Fruit fly (Drosophila melanogaster) whole organism, prepupa: ENCODE measurements around the gene CG11912.

Experiments
- CG10631 ChIP-seq: fragments of 200-800 bp; sonication (Bioruptor generic); optimal IDR thresholded peaks from 2 replicates; lab custom pipeline; 2016; ENCODE audit warnings: missing biosample characterization, missing genetic modification characterization
- CG10669 ChIP-seq: fragments of 200-800 bp; sonication (Bioruptor generic); optimal IDR thresholded peaks from 3 replicates; lab custom pipeline; 2018; ENCODE audit warnings: missing biosample characterization, mild to moderate bottlenecking, missing genetic modification characterization, moderate library complexity
- CG11902 ChIP-seq: fragments of 200-800 bp; sonication (Bioruptor generic); optimal IDR thresholded peaks from 3 replicates; lab custom pipeline; 2016; ENCODE audit warnings: missing biosample characterization, missing genetic modification characterization
- CG16779 ChIP-seq: fragments of 200-800 bp; sonication (Bioruptor generic); optimal IDR thresholded peaks from 3 replicates; lab custom pipeline; 2017; ENCODE audit warnings: missing biosample characterization, mild to moderate bottlenecking, missing genetic modification characterization
- CG3032 ChIP-seq: fragments of 200-800 bp; optimal IDR thresholded peaks from 2 replicates; lab custom pipeline; 2019; ENCODE audit warnings: missing biosample characterization, mild to moderate bottlenecking, missing genetic modification characterization, moderate library complexity
- CG32006 ChIP-seq: fragments of 200-800 bp; sonication (Bioruptor generic); optimal IDR thresholded peaks from 3 replicates; lab custom pipeline; 2017; ENCODE audit warnings: missing biosample characterization, mild to moderate bottlenecking, missing genetic modification characterization
- CG34406 ChIP-seq: fragments of 200-800 bp; sonication (Bioruptor generic); optimal IDR thresholded peaks from 3 replicates; lab custom pipeline; 2016; ENCODE audit warnings: missing biosample characterization, missing genetic modification characterization
- CG3919 ChIP-seq: fragments of 200-800 bp; sonication (Bioruptor generic); optimal IDR thresholded peaks from 3 replicates; lab custom pipeline; 2016; ENCODE audit warnings: missing biosample characterization, missing genetic modification characterization
- CG6276 ChIP-seq: fragments of 200-800 bp; sonication (Bioruptor generic); optimal IDR thresholded peaks from 2 replicates; lab custom pipeline; 2017; ENCODE audit warnings: missing biosample characterization, mild to moderate bottlenecking, missing genetic modification characterization
- CG7368 ChIP-seq: fragments of 200-800 bp; sonication (Bioruptor generic); optimal IDR thresholded peaks from 3 replicates; lab custom pipeline; 2016; ENCODE audit warnings: missing biosample characterization, missing genetic modification characterization
- CG8319 ChIP-seq: fragments of 200-800 bp; sonication (Bioruptor generic); optimal IDR thresholded peaks from 3 replicates; lab custom pipeline; 2016; ENCODE audit warnings: missing biosample characterization, missing genetic modification characterization
- CG9139 ChIP-seq: fragments of 200-800 bp; sonication (Bioruptor generic); optimal IDR thresholded peaks from 3 replicates; lab custom pipeline; 2017; ENCODE audit warnings: missing biosample characterization, mild to moderate bottlenecking, missing genetic modification characterization
- Eip78C ChIP-seq: fragments of 200-800 bp; sonication (Bioruptor generic); peaks from one replicate; lab custom pipeline; 2016; ENCODE audit warnings: missing biosample characterization, missing genetic modification characterization
- Eip93F ChIP-seq: fragments of 200-800 bp; sonication (Bioruptor generic); optimal IDR thresholded peaks from 2 replicates; lab custom pipeline; 2016; ENCODE audit warnings: missing biosample characterization, mild to moderate bottlenecking, missing genetic modification characterization
- Ets21C ChIP-seq: fragments of 200-800 bp; sonication (Bioruptor generic); optimal IDR thresholded peaks from 3 replicates; lab custom pipeline; 2016; ENCODE audit warnings: missing biosample characterization, missing genetic modification characterization
- Gug ChIP-seq: fragments of 200-800 bp; sonication (Bioruptor generic); IDR thresholded peaks from 2 replicates; pipeline ENCODE4 v1.3.6; 2022; ENCODE audit warnings: missing biosample characterization, missing genetic modification characterization
- Hr38 ChIP-seq: sonication (Bioruptor generic); optimal IDR thresholded peaks from 2 replicates; lab custom pipeline; 2016; ENCODE audit warnings: missing biosample characterization, missing genetic modification characterization
- Hr4 ChIP-seq: fragments of 200-800 bp; sonication (Bioruptor generic); optimal IDR thresholded peaks from 3 replicates; lab custom pipeline; 2016; ENCODE audit warnings: missing biosample characterization, missing genetic modification characterization
- Met ChIP-seq: fragments of 200-800 bp; sonication (Bioruptor generic); optimal IDR thresholded peaks from 3 replicates; lab custom pipeline; 2016; ENCODE audit warnings: missing biosample characterization, missing genetic modification characterization
- OdsH ChIP-seq: fragments of 200-800 bp; sonication (Bioruptor generic); optimal IDR thresholded peaks from 3 replicates; lab custom pipeline; 2016; ENCODE audit warnings: missing biosample characterization, missing genetic modification characterization
- Smox ChIP-seq: fragments of 200-800 bp; sonication (Bioruptor generic); optimal IDR thresholded peaks from 3 replicates; lab custom pipeline; 2016; ENCODE audit warnings: missing biosample characterization, missing genetic modification characterization
- Sox14 ChIP-seq: fragments of 200-800 bp; sonication (Bioruptor generic); optimal IDR thresholded peaks from 3 replicates; lab custom pipeline; 2016; ENCODE audit warnings: missing biosample characterization, missing genetic modification characterization
- Sox15 ChIP-seq: fragments of 200-800 bp; sonication (Bioruptor generic); optimal IDR thresholded peaks from 3 replicates; lab custom pipeline; 2016; ENCODE audit warnings: missing biosample characterization, missing genetic modification characterization
- dac ChIP-seq: fragments of 200-800 bp; sonication (Bioruptor generic); optimal IDR thresholded peaks from 2 replicates; lab custom pipeline; 2017; ENCODE audit warnings: missing biosample characterization, mild to moderate bottlenecking, missing genetic modification characterization
- dsx ChIP-seq: fragments of 200-800 bp; optimal IDR thresholded peaks from 3 replicates; lab custom pipeline; 2019; ENCODE audit warnings: missing biosample characterization, mild to moderate bottlenecking, missing genetic modification characterization, moderate library complexity; ENCODE audit not compliant: poor library complexity, severe bottlenecking
- eg ChIP-seq: fragments of 200-800 bp; sonication (Bioruptor generic); IDR thresholded peaks from 3 replicates; pipeline ENCODE4 v1.3.6; 2022; ENCODE audit warnings: missing biosample characterization, missing genetic modification characterization
- esn ChIP-seq: fragments of 200-800 bp; sonication (Bioruptor generic); optimal IDR thresholded peaks from 2 replicates; lab custom pipeline; 2016; ENCODE audit warnings: missing biosample characterization, mild to moderate bottlenecking, missing genetic modification characterization, moderate library complexity
- fd59A ChIP-seq: fragments of 200-800 bp; sonication (Bioruptor generic); optimal IDR thresholded peaks from 2 replicates; lab custom pipeline; 2017; ENCODE audit warnings: missing biosample characterization, mild to moderate bottlenecking, missing genetic modification characterization, missing genetic modification reagents
- fd85E ChIP-seq: fragments of 200-800 bp; sonication (Bioruptor generic); optimal IDR thresholded peaks from 3 replicates; lab custom pipeline; 2016; ENCODE audit warnings: missing biosample characterization, missing genetic modification characterization
- net ChIP-seq: fragments of 200-800 bp; sonication (Bioruptor generic); optimal IDR thresholded peaks from 3 replicates; lab custom pipeline; 2016; ENCODE audit warnings: missing biosample characterization, missing genetic modification characterization
- salr ChIP-seq, 2 experiments: fragments of 200-800 bp; sonication (Bioruptor generic); optimal IDR thresholded peaks; 3 replicates each; lab custom pipeline; 2016 to 2018; ENCODE audit warnings: missing biosample characterization in 2 of 2, missing genetic modification characterization in 2 of 2, mild to moderate bottlenecking in 1 of 2
- spab ChIP-seq: fragments of 200-800 bp; sonication (Bioruptor generic); optimal IDR thresholded peaks from 2 replicates; lab custom pipeline; 2017; ENCODE audit warnings: missing biosample characterization, mild to moderate bottlenecking, missing genetic modification characterization, missing genetic modification reagents
- ss ChIP-seq, 2 experiments: fragments of 200-800 bp; sonication (Bioruptor generic); optimal IDR thresholded peaks; 2 replicates in 1 of 2; 3 replicates in 1 of 2; lab custom pipeline; 2017 to 2018; ENCODE audit warnings: mild to moderate bottlenecking in 2 of 2, missing biosample characterization in 2 of 2, missing genetic modification characterization in 2 of 2, moderate library complexity in 1 of 2
- svp ChIP-seq: fragments of 200-800 bp; sonication (Bioruptor generic); peaks from one replicate; lab custom pipeline; 2016; ENCODE audit warnings: missing biosample characterization, missing genetic modification characterization
- topi ChIP-seq: fragments of 200-800 bp; sonication (Bioruptor generic); optimal IDR thresholded peaks from 3 replicates; lab custom pipeline; 2016; ENCODE audit warnings: missing biosample characterization, missing genetic modification characterization
- vri ChIP-seq: fragments of 200-800 bp; sonication (Bioruptor generic); optimal IDR thresholded peaks from 3 replicates; lab custom pipeline; 2016; ENCODE audit warnings: missing biosample characterization, mild to moderate bottlenecking, missing genetic modification characterization

Gene CG11912

dm6 chr2L:305646-306045 lies 13.4 kb downstream of the CG11912 start, which contains the start of gene Plc21C (continued):
- peak; percentile 2 for TF ChIP-seq Sox15 (GFP tag; lab: Kevin White, UChicago)
- no peak for TF ChIP-seq Hr38 (GFP tag; lab: Kevin White, UChicago)
- TF ChIP-seq esn (GFP tag; lab: Kevin White, UChicago): peak; percentile 51
- peak; percentile 4 for TF ChIP-seq Met (GFP tag; lab: Kevin White, UChicago)
- TF ChIP-seq dsx (GFP tag; lab: Kevin White, UChicago): peak; percentile 29
- peak; percentile 34 for TF ChIP-seq CG10631 (GFP tag; lab: Kevin White, UChicago)
- no peak for TF ChIP-seq CG10669 (GFP tag; lab: Kevin White, UChicago)

DNA sequence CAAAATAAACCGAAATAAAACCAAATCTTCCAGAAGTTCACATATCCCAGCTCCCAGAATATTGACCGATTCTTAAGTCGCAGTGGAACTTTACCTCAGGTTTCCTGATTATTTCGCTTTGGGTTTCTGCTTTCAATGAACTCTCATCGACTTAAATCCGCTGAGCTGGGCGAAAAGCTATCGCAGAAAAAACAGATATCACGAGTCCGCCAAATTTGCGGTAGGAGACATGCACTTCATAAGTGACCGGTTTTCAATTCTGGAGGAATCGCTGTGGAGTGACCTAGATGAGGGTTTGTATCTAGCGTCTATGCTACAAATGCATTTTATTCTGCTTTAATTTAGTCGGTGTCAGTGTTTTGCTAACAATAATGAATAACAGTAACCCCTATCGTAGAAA lies 13.9 kb downstream of the CG11912 start:
- no peak for TF ChIP-seq OdsH
- no peak for TF ChIP-seq CG6276 (GFP tag; lab: Kevin White, UChicago)
- TF ChIP-seq fd59A (GFP tag; lab: Kevin White, UChicago): no peak
- TF ChIP-seq eg (GFP tag; lab: Robert Waterston, UW): no peak
- no peak for TF ChIP-seq Hr4 (GFP tag; lab: Kevin White, UChicago)
- no peak for TF ChIP-seq Smox (GFP tag; lab: Kevin White, UChicago)
- TF ChIP-seq fd85E (GFP tag; lab: Kevin White, UChicago): no peak
- TF ChIP-seq Ets21C (GFP tag; lab: Kevin White, UChicago): no peak
- no peak for TF ChIP-seq spab (GFP tag; lab: Kevin White, UChicago)
- no peak for TF ChIP-seq dsx (GFP tag; lab: Kevin White, UChicago)
- no peak for TF ChIP-seq CG8319 (GFP tag; lab: Kevin White, UChicago)
- no peak for TF ChIP-seq ss (GFP tag; optimal IDR thresholded peaks at IDR 0.05; lab: Kevin White, UChicago)

DNA sequence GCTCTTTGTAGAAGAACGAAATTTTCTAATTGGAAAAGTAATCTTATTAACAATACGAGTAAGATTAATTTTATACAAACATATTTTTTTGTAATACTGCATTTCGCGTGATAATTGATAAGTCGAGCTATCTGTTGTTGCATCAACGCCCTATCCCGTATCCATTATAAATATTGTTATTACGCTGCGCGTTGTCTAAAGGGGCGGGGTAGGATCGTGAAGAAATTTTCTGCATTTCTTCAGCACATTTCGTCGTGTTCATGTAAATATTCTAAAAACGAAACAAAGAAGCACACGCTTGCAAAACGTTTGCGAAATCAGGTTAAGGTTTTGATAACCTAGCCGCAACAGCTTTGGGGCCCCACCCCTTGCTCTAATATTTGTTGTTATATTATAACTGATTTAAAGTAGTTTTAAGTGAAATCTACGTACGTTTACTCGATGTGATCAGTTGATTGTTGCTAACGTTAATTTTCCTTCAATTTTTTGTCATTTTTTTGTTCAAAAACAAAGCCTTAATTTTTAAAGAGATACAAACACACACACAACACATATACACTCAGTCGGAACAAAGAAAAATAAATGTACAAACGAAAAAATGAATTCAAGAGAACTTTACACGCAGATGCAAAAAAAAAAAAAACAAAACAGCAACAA lies 15.6 kb downstream of the CG11912 start:
- no peak for TF ChIP-seq net (GFP tag; lab: Kevin White, UChicago)
- TF ChIP-seq CG7368 (GFP tag; lab: Kevin White, UChicago): no peak
- peak; percentile 25 for TF ChIP-seq Eip78C (GFP tag; lab: Kevin White, UChicago)
- peak; percentile 48 for TF ChIP-seq Eip93F (GFP tag; lab: Kevin White, UChicago)
- TF ChIP-seq CG11902 (GFP tag; lab: Kevin White, UChicago): no peak
- no peak for TF ChIP-seq Met (GFP tag; lab: Kevin White, UChicago)
- no peak for TF ChIP-seq Sox14 (GFP tag; lab: Kevin White, UChicago)
- TF ChIP-seq CG32006 (GFP tag; lab: Kevin White, UChicago): no peak
- TF ChIP-seq esn (GFP tag; lab: Kevin White, UChicago): no peak
- TF ChIP-seq dac (GFP tag; lab: Kevin White, UChicago): no peak
- TF ChIP-seq CG34406 (GFP tag; lab: Kevin White, UChicago): no peak
- TF ChIP-seq CG3032 (tag; lab: Kevin White, UChicago): no peak
- no peak for TF ChIP-seq Gug (GFP tag; lab: Robert Waterston, UW)
- peak; percentile 55 for TF ChIP-seq svp (GFP tag; lab: Kevin White, UChicago)
- no peak for TF ChIP-seq salr (GFP tag; optimal IDR thresholded peaks at IDR 0.05; lab: Kevin White, UChicago)
- peak; percentile 51 for TF ChIP-seq vri (GFP tag; lab: Kevin White, UChicago)
- TF ChIP-seq CG3919: no peak
- TF ChIP-seq topi (GFP tag; lab: Kevin White, UChicago): no peak
- no peak for TF ChIP-seq CG16779 (tag; lab: Kevin White, UChicago)
- no peak for TF ChIP-seq CG9139 (GFP tag; lab: Kevin White, UChicago)
